Worm (Caenorhabditis elegans): Measurements from ENCODE around the gene fbxa-160.

fbxa-160 gene

ce11 chrII:1579886-1580285, 44.6 kb downstream of the fbxa-160 start, which contains the start of gene math-38:
Gene math-38 (minus strand): TSS chrII:1579986.
- TF ChIP-seq flh-1 (GFP tag; optimal IDR thresholded peaks at IDR 0.05) (no peak), cnd-1 (tag; optimal IDR thresholded peaks at IDR 0.05) (no peak), ceh-83 (GFP tag; optimal IDR thresholded peaks at IDR 0.05) (no peak)

- no peak for TF ChIP-seq bed-3 (GFP tag; optimal IDR thresholded peaks at IDR 0.05)
- TF ChIP-seq ceh-43 (GFP tag; optimal IDR thresholded peaks at IDR 0.05) = no peak
Measured at ce11 chrII:1576772-1577171, 47.7 kb downstream of the fbxa-160 start.

- TF ChIP-seq flh-1 (GFP tag; optimal IDR thresholded peaks at IDR 0.05) (no peak), nhr-76 (tag; optimal IDR thresholded peaks at IDR 0.05) (no peak), lsy-2 (tag; optimal IDR thresholded peaks at IDR 0.05) (no peak), lin-13 (tag; optimal IDR thresholded peaks at IDR 0.05) (no peak), tbx-8 (GFP tag; optimal IDR thresholded peaks at IDR 0.05) (no peak), nhr-12 (tag; optimal IDR thresholded peaks at IDR 0.05) (no peak)
Measured at ce11 chrII:1576030-1576429, 48.4 kb downstream of the fbxa-160 start, which contains the start of gene K05F6.10. Gene K05F6.10 (minus strand): TSS chrII:1576130.

Measured in whole organism, mixed stage, embryonic.